Fruit fly (Drosophila melanogaster): ENCODE measurements around the gene RhoGEF3.

The RhoGEF3 gene

DNA sequence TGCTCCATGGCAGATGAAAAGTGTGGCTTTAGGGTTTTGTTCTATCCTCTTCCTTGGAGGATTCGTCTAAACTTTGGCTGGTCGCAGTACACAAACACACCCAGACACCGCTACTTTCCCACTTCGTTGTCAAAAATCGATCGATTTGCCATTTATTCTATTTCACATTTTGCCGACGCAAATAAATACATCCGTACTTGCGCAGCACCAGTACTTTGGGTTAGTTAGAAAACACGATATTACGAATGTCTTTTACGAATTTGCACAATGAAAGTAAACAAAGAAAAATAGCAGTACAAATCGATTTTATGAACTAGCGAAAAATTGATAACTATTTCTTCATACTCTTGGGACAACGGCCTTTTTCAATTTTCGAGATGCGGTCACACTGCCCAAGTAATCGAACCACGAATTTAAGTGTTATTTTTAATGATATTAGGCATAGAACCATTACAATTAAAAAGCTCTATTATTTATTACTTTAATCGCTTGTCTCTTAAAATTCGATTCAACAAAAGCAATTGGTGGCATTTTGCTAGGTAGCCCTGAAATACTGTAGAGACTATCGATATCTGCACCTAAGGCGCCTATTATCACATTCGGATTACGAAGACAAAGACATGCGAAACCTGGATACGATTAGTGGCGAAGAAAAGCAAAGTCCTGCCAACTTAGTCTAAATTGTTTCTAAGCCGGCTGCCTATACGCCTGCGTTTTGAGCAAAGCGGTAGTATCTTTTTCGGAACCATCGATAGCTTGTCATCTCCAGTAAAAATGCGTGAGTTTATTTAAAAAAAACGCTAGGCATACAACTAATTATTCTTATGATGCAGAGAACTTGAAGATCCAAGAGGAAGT is 19.4 kb upstream of the RhoGEF3 start, which contains the start of the genes DIP2 and wac (continued):
- TF ChIP-seq PHDP (tag; optimal IDR thresholded peaks at IDR 0.05) (peak; percentile 47), CG15479 (GFP tag; optimal IDR thresholded peaks at IDR 0.05) (peak; percentile 6), gce (GFP tag; IDR thresholded peaks at IDR 0.05) (no peak), so (GFP tag; IDR thresholded peaks at IDR 0.05) (peak; percentile 73; the same call in 2 of the 3 replicates), ind (GFP tag; optimal IDR thresholded peaks at IDR 0.05) (peak; percentile 83), dmrt11E (tag; optimal IDR thresholded peaks at IDR 0.05) (peak; percentile 23), tap (tag; optimal IDR thresholded peaks at IDR 0.05) (no peak), D19A (tag; optimal IDR thresholded peaks at IDR 0.05) (peak; percentile 54), CG13123 (GFP tag; optimal IDR thresholded peaks at IDR 0.05) (peak; percentile 60), hth (optimal IDR thresholded peaks at IDR 0.05) (no peak), BEAF-32 (GFP tag; optimal IDR thresholded peaks at IDR 0.05) (peak; percentile 96), CG15011 (GFP tag; optimal IDR thresholded peaks at IDR 0.05) (no peak), Ravus (GFP tag; IDR thresholded peaks at IDR 0.05) (no peak), CG42726 (GFP tag; IDR thresholded peaks at IDR 0.05; ENCODE audit: partially characterized antibody) (peak; percentile 91), CG16815 (GFP tag; optimal IDR thresholded peaks at IDR 0.05) (peak; percentile 29), crol (GFP tag; IDR thresholded peaks at IDR 0.05) (no peak), NFAT (GFP tag; IDR thresholded peaks at IDR 0.05) (peak; percentile 88), dimm (GFP tag; IDR thresholded peaks at IDR 0.05) (no peak), dpn (GFP tag; optimal IDR thresholded peaks at IDR 0.05) (peak; percentile 72 to 90), Spps (tag; optimal IDR thresholded peaks at IDR 0.05) (peak; percentile 13), Jarid2 (GFP tag; optimal IDR thresholded peaks at IDR 0.05) (no peak), CG17568 (GFP tag; optimal IDR thresholded peaks at IDR 0.05) (no peak), CG30431 (GFP tag; optimal IDR thresholded peaks at IDR 0.05) (peak; percentile 14), CkIIα-i1 (GFP tag; IDR thresholded peaks at IDR 0.05) (no peak), mld (GFP tag; IDR thresholded peaks at IDR 0.05; ENCODE audit: partially characterized antibody) (peak; percentile 63; the same call in 2 of the 3 replicates), HHEX (GFP tag; optimal IDR thresholded peaks at IDR 0.05) (peak; percentile 11), Side (GFP tag; optimal IDR thresholded peaks at IDR 0.05) (peak; percentile 78), CG14710 (tag; optimal IDR thresholded peaks at IDR 0.05) (peak; percentile 89), Dek (tag; optimal IDR thresholded peaks at IDR 0.05) (no peak), CG11504 (tag; optimal IDR thresholded peaks at IDR 0.05) (no peak), sima (GFP tag; optimal IDR thresholded peaks at IDR 0.05) (no peak), CG2120 (GFP tag; optimal IDR thresholded peaks at IDR 0.05) (peak; percentile 94), CG10274 (GFP tag; optimal IDR thresholded peaks at IDR 0.05) (no peak), eyg (GFP tag; optimal IDR thresholded peaks at IDR 0.05) (peak; percentile 88), ranshi (GFP tag; IDR thresholded peaks at IDR 0.05) (0 out of 2 replicates have a peak, but pooled peaks have one; percentile 74), CG18599 (GFP tag; optimal IDR thresholded peaks at IDR 0.05) (no peak), sr (GFP tag; IDR thresholded peaks at IDR 0.05) (0 out of 3 replicates have a peak, but pooled peaks have one; percentile 5), Mad (GFP tag; optimal IDR thresholded peaks at IDR 0.05) (peak; percentile 86), CG14860 (GFP tag; IDR thresholded peaks at IDR 0.05; ENCODE audit: partially characterized antibody) (peak; percentile 76), zfh1 (GFP tag; IDR thresholded peaks at IDR 0.05) (peak; percentile 85), Stat92E (GFP tag; optimal IDR thresholded peaks at IDR 0.05) (no peak), E2f1 (GFP tag; IDR thresholded peaks at IDR 0.05) (no peak; the same call in none of the 2 replicates), Scr (GFP tag; IDR thresholded peaks at IDR 0.05; ENCODE audit: partially characterized antibody) (peak; percentile 91), yki (optimal IDR thresholded peaks at IDR 0.05) (no peak), Fer3 (tag; optimal IDR thresholded peaks at IDR 0.05) (peak; percentile 65), MBD-R2 (GFP tag; IDR thresholded peaks at IDR 0.05) (peak; percentile 66), stwl (tag; optimal IDR thresholded peaks at IDR 0.05) (peak; percentile 79), lilli (GFP tag; optimal IDR thresholded peaks at IDR 0.05) (peak; percentile 93), ro (GFP tag; IDR thresholded peaks at IDR 0.05) (no peak)

Data from whole organism, embryonic.